Fruit fly (Drosophila melanogaster) whole organism, embryonic: ENCODE data around the gene CG10208.

ENCODE experiments used
- B-H1 ChIP-seq: fragments of 200-800 bp; sonication (Bioruptor generic); IDR thresholded peaks from 3 replicates; pipeline ENCODE4 v1.3.6; 2022; ENCODE audit warnings: missing biosample characterization, missing genetic modification characterization
- CG10274 ChIP-seq: fragments of 200-800 bp; sonication (Bioruptor generic); optimal IDR thresholded peaks from 3 replicates; lab custom pipeline; 2017; ENCODE audit warnings: missing biosample characterization, mild to moderate bottlenecking, missing genetic modification characterization
- CG10431 ChIP-seq: fragments of 200-800 bp; sonication (Bioruptor generic); optimal IDR thresholded peaks from 3 replicates; lab custom pipeline; 2018; ENCODE audit warnings: missing biosample characterization, mild to moderate bottlenecking, missing genetic modification characterization
- CG11247 ChIP-seq: fragments of 200-800 bp; sonication (Bioruptor generic); IDR thresholded peaks from 2 replicates; pipeline ENCODE4 v1.3.6; 2022; ENCODE audit warnings: missing biosample characterization, missing genetic modification characterization
- CG11398 ChIP-seq: fragments of 200-800 bp; sonication (Bioruptor generic); optimal IDR thresholded peaks from 2 replicates; lab custom pipeline; 2016; ENCODE audit warnings: missing biosample characterization, missing genetic modification characterization
- CG11456 ChIP-seq: fragments of 200-800 bp; sonication (Bioruptor generic); IDR thresholded peaks from 3 replicates; pipeline ENCODE4 v1.3.6; 2022; ENCODE audit warnings: missing biosample characterization, missing genetic modification characterization
- CG12236 ChIP-seq: fragments of 200-800 bp; sonication (Bioruptor generic); optimal IDR thresholded peaks from 2 replicates; lab custom pipeline; 2016; ENCODE audit warnings: missing biosample characterization, missing genetic modification characterization
- CG13624 ChIP-seq: fragments of 200-800 bp; sonication (Bioruptor generic); optimal IDR thresholded peaks from 2 replicates; lab custom pipeline; 2016; ENCODE audit warnings: missing biosample characterization, missing genetic modification characterization
- CG14014 ChIP-seq: fragments of 200-800 bp; sonication (Bioruptor generic); IDR thresholded peaks from 2 replicates; pipeline ENCODE4 v1.3.6; 2022; ENCODE audit warnings: missing biosample characterization, missing genetic modification characterization
- CG16779 ChIP-seq: fragments of 200-800 bp; sonication (Bioruptor generic); IDR thresholded peaks from 2 replicates; pipeline ENCODE4 v1.3.6; 2022; ENCODE audit warnings: missing biosample characterization, missing genetic modification characterization
- CG16815 ChIP-seq: fragments of 200-800 bp; sonication (Bioruptor generic); optimal IDR thresholded peaks from 3 replicates; lab custom pipeline; 2017; ENCODE audit warnings: missing biosample characterization, mild to moderate bottlenecking, missing genetic modification characterization
- CG18011 ChIP-seq: fragments of 200-800 bp; sonication (Bioruptor generic); optimal IDR thresholded peaks from 2 replicates; lab custom pipeline; 2017; ENCODE audit warnings: missing biosample characterization, missing genetic modification characterization, mild to moderate bottlenecking, moderate library complexity, missing genotype
- CG31441 ChIP-seq: fragments of 200-800 bp; sonication (Bioruptor generic); IDR thresholded peaks from 2 replicates; pipeline ENCODE4 v1.3.6; 2022; ENCODE audit warnings: missing biosample characterization, missing genetic modification characterization
- CG33557 ChIP-seq: fragments of 200-800 bp; sonication (Bioruptor generic); optimal IDR thresholded peaks from 2 replicates; lab custom pipeline; 2019; ENCODE audit warnings: missing biosample characterization, mild to moderate bottlenecking, missing genetic modification characterization, moderate library complexity
- CG4707 ChIP-seq: fragments of 200-800 bp; sonication (Bioruptor generic); optimal IDR thresholded peaks from 2 replicates; lab custom pipeline; 2018; ENCODE audit warnings: missing biosample characterization, mild to moderate bottlenecking, missing genetic modification characterization, moderate library complexity
- CG4730 ChIP-seq: fragments of 200-800 bp; sonication (Bioruptor generic); IDR thresholded peaks from 2 replicates; pipeline ENCODE4 v1.3.6; 2022; ENCODE audit warnings: missing biosample characterization, missing genetic modification characterization
- CG5180 ChIP-seq: fragments of 200-800 bp; sonication (Bioruptor generic); optimal IDR thresholded peaks from 3 replicates; lab custom pipeline; 2017; ENCODE audit warnings: missing biosample characterization, missing genetic modification characterization, mild to moderate bottlenecking, moderate library complexity, missing genetic modification reagents
- CG8388 ChIP-seq: fragments of 200-800 bp; sonication (Bioruptor generic); optimal IDR thresholded peaks from 2 replicates; lab custom pipeline; 2019; ENCODE audit warnings: missing biosample characterization, mild to moderate bottlenecking, missing genetic modification characterization, moderate library complexity
- CG8765 ChIP-seq: fragments of 200-800 bp; sonication (Bioruptor generic); IDR thresholded peaks from 2 replicates; pipeline ENCODE4 v1.3.6; 2022; ENCODE audit warnings: missing biosample characterization, missing genetic modification characterization
- Doc2 ChIP-seq: fragments of 200-800 bp; sonication (Bioruptor generic); IDR thresholded peaks from 2 replicates; pipeline ENCODE4 v1.3.6; 2022; ENCODE audit warnings: missing biosample characterization, missing genetic modification characterization
- E2f1 ChIP-seq: fragments of 200-800 bp; sonication (Bioruptor generic); IDR thresholded peaks from 2 replicates; pipeline ENCODE4 v1.3.6; 2022; ENCODE audit warnings: missing biosample characterization, missing genetic modification characterization
- Fer2 ChIP-seq: fragments of 200-800 bp; sonication (Bioruptor generic); optimal IDR thresholded peaks from 2 replicates; lab custom pipeline; 2018; ENCODE audit warnings: missing biosample characterization, mild to moderate bottlenecking, missing genetic modification characterization, moderate library complexity
- H15 ChIP-seq: fragments of 200-800 bp; sonication (Bioruptor generic); IDR thresholded peaks from 3 replicates; pipeline ENCODE4 v1.3.6; 2022; ENCODE audit warnings: missing biosample characterization, missing genetic modification characterization
- HHEX ChIP-seq: fragments of 200-800 bp; sonication (Bioruptor generic); optimal IDR thresholded peaks from 3 replicates; lab custom pipeline; 2017; ENCODE audit warnings: missing biosample characterization, mild to moderate bottlenecking, missing genetic modification characterization, missing genetic modification reagents
- Hmr ChIP-seq: fragments of 200-800 bp; sonication (Bioruptor generic); optimal IDR thresholded peaks from 3 replicates; lab custom pipeline; 2017; ENCODE audit warnings: mild to moderate bottlenecking, missing biosample characterization, missing genetic modification reagents, missing genetic modification characterization
- Lpt ChIP-seq: fragments of >200 bp; optimal IDR thresholded peaks from 2 replicates; lab custom pipeline; 2018; ENCODE audit warnings: missing biosample characterization, missing genetic modification characterization
- Med ChIP-seq: fragments of 200-800 bp; sonication (Bioruptor generic); peaks from one replicate; lab custom pipeline; 2016; ENCODE audit warnings: missing biosample characterization, missing genetic modification characterization, mild to moderate bottlenecking, inconsistent platforms, moderate library complexity
- Pdp1 ChIP-seq, 2 experiments: fragments of 200-800 bp; sonication (Bioruptor generic); optimal IDR thresholded peaks; 3 replicates each; lab custom pipeline; 2016; ENCODE audit warnings: missing biosample characterization in 2 of 2, missing genetic modification characterization in 2 of 2, mild to moderate bottlenecking in 1 of 2, moderate library complexity in 1 of 2
- Ptx1 ChIP-seq: fragments of 200-800 bp; sonication (Bioruptor generic); IDR thresholded peaks from 2 replicates; pipeline ENCODE4 v1.3.6; 2022; ENCODE audit warnings: missing biosample characterization, missing genetic modification characterization
- Ravus ChIP-seq: fragments of 200-800 bp; sonication (Bioruptor generic); IDR thresholded peaks from 2 replicates; pipeline ENCODE4 v1.3.6; 2022; ENCODE audit warnings: missing biosample characterization, missing genetic modification characterization
- Rfx ChIP-seq: fragments of 200-800 bp; sonication (Bioruptor generic); IDR thresholded peaks from 2 replicates; pipeline ENCODE4 v1.3.6; 2022; ENCODE audit warnings: missing biosample characterization, missing genetic modification characterization
- Scr ChIP-seq: fragments of 200-800 bp; sonication (Bioruptor generic); IDR thresholded peaks from 2 replicates; pipeline ENCODE4 v1.3.6; 2022; ENCODE audit warnings: missing biosample characterization, missing genetic modification characterization; ENCODE audit not compliant: partially characterized antibody
- TFAM ChIP-seq: fragments of 200-800 bp; sonication (Bioruptor generic); optimal IDR thresholded peaks from 2 replicates; lab custom pipeline; 2017; ENCODE audit warnings: missing biosample characterization, missing genetic modification characterization, inconsistent platforms
- Trl ChIP-seq, 3 experiments: fragments of >200 bp in 2 of 3; fragments of 200-800 bp in 1 of 3; sonication (Bioruptor generic) in 1 of 3; optimal IDR thresholded peaks; 2 replicates in 1 of 3; 3 replicates in 2 of 3; lab custom pipeline; 2016 to 2017; ENCODE audit warnings: missing biosample characterization in 1 of 3, missing genetic modification characterization in 1 of 3
- chm ChIP-seq: fragments of 200-800 bp; sonication (Bioruptor generic); IDR thresholded peaks from 2 replicates; pipeline ENCODE4 v1.3.6; 2022; ENCODE audit warnings: missing biosample characterization, missing genetic modification characterization
- da ChIP-seq: fragments of 200-800 bp; sonication (Bioruptor generic); optimal IDR thresholded peaks from 2 replicates; lab custom pipeline; 2016; ENCODE audit warnings: missing biosample characterization, missing genetic modification characterization
- ems ChIP-seq: fragments of 200-800 bp; sonication (Bioruptor generic); optimal IDR thresholded peaks from 3 replicates; lab custom pipeline; 2016; ENCODE audit warnings: missing biosample characterization, missing genetic modification characterization
- ind ChIP-seq: fragments of 200-800 bp; sonication (Bioruptor generic); optimal IDR thresholded peaks from 3 replicates; lab custom pipeline; 2016; ENCODE audit warnings: missing biosample characterization, missing genetic modification characterization
- lov ChIP-seq, 2 experiments: fragments of 200-800 bp in 1 of 2; fragments of >200 bp in 1 of 2; sonication (Bioruptor generic) in 1 of 2; IDR thresholded peaks in 1 of 2; optimal IDR thresholded peaks in 1 of 2; 2 replicates in 1 of 2; 3 replicates in 1 of 2; pipeline versions ENCODE4 v1.3.6 to Lab custom; 2017 to 2022; ENCODE audit warnings: missing biosample characterization in 1 of 2, missing genetic modification characterization in 1 of 2
- luna ChIP-seq: fragments of 200-800 bp; sonication (Bioruptor generic); optimal IDR thresholded peaks from 2 replicates; lab custom pipeline; 2016; ENCODE audit warnings: missing biosample characterization, missing genetic modification characterization
- nom ChIP-seq: fragments of 200-800 bp; sonication (Bioruptor generic); optimal IDR thresholded peaks from 2 replicates; lab custom pipeline; 2017; ENCODE audit warnings: missing biosample characterization, missing genetic modification characterization, mild to moderate bottlenecking, moderate library complexity, missing genetic modification reagents
- pb ChIP-seq: fragments of 200-800 bp; sonication (Bioruptor generic); optimal IDR thresholded peaks from 3 replicates; lab custom pipeline; 2016; ENCODE audit warnings: missing biosample characterization, missing genetic modification characterization
- pfk ChIP-seq: fragments of 200-800 bp; sonication (Bioruptor generic); optimal IDR thresholded peaks from 2 replicates; lab custom pipeline; 2018; ENCODE audit warnings: missing biosample characterization, mild to moderate bottlenecking, missing genetic modification characterization, moderate library complexity
- row ChIP-seq: fragments of 200-800 bp; sonication (Bioruptor generic); IDR thresholded peaks from 3 replicates; pipeline ENCODE4 v1.3.6; 2022; ENCODE audit warnings: missing biosample characterization, missing genetic modification characterization
- sc ChIP-seq, 3 experiments: fragments of >200 bp in 2 of 3; fragments of 200-800 bp in 1 of 3; sonication (Bioruptor generic) in 1 of 3; optimal IDR thresholded peaks; 2 replicates in 2 of 3; 3 replicates in 1 of 3; lab custom pipeline; 2017; ENCODE audit warnings: mild to moderate bottlenecking in 1 of 3, missing biosample characterization in 1 of 3, missing genetic modification characterization in 1 of 3, missing genetic modification reagents in 1 of 3
- schlank ChIP-seq: fragments of 200-800 bp; sonication (Bioruptor generic); optimal IDR thresholded peaks from 2 replicates; lab custom pipeline; 2018; ENCODE audit warnings: missing biosample characterization, mild to moderate bottlenecking, missing genetic modification characterization
- sens-2 ChIP-seq: fragments of 200-800 bp; sonication (Bioruptor generic); IDR thresholded peaks from 2 replicates; pipeline ENCODE4 v1.3.6; 2022; ENCODE audit warnings: missing biosample characterization, missing genetic modification characterization
- shn ChIP-seq: fragments of 200-800 bp; sonication (Bioruptor generic); optimal IDR thresholded peaks from 3 replicates; lab custom pipeline; 2016; ENCODE audit warnings: missing biosample characterization, missing genetic modification characterization
- z ChIP-seq: fragments of 200-800 bp; sonication (Bioruptor generic); IDR thresholded peaks from 3 replicates; pipeline ENCODE4 v1.3.6; 2022; ENCODE audit warnings: missing biosample characterization, missing genetic modification characterization

CG10208 gene

dm6 chr3R:23752728-23753127 is 21.2 kb downstream of the CG10208 start, which contains the start of the genes RanBP3 and Rpt5 (continued):
- TF ChIP-seq Ravus (GFP tag; lab: Robert Waterston, UW) (no peak), CG11456 (GFP tag; lab: Robert Waterston, UW) (peak; percentile 80), shn (GFP tag; lab: Kevin White, UChicago) (peak; percentile 36), CG16815 (GFP tag; lab: Kevin White, UChicago) (no peak), CG5180 (GFP tag; lab: Kevin White, UChicago) (no peak), CG10274 (no peak), HHEX (GFP tag; lab: Kevin White, UChicago) (no peak), Doc2 (GFP tag; lab: Robert Waterston, UW) (no peak), CG14014 (GFP tag; lab: Robert Waterston, UW) (0 out of 2 replicates have a peak, but pooled peaks have one; percentile 30), CG4707 (GFP tag; lab: Kevin White, UChicago) (peak; percentile 31), row (GFP tag; lab: Robert Waterston, UW) (peak; percentile 49; the same call in 2 of the 3 replicates), CG16779 (no peak), chm (peak; percentile 30; the same call in 1 of the 2 replicates), Scr (GFP tag; lab: Robert Waterston, UW) (peak; percentile 81), CG11398 (GFP tag; lab: Kevin White, UChicago) (peak; percentile 52), da (GFP tag; lab: Kevin White, UChicago) (peak; percentile 16), TFAM (no peak), CG8765 (GFP tag; lab: Robert Waterston, UW) (no peak), Trl (optimal IDR thresholded peaks at IDR 0.05; lab: Kevin White, UChicago) (no peak), Trl (GFP tag; optimal IDR thresholded peaks at IDR 0.05; lab: Kevin White, UChicago) (peak; percentile 50), CG8388 (GFP tag; lab: Kevin White, UChicago) (no peak), z (GFP tag; lab: Robert Waterston, UW) (no peak), Lpt (GFP tag; lab: Kevin White, UChicago) (no peak), Med (GFP tag; lab: Kevin White, UChicago) (peak; percentile 96), sens-2 (no peak), CG18011 (GFP tag; lab: Kevin White, UChicago) (peak; percentile 62), CG4730 (GFP tag; lab: Robert Waterston, UW) (no peak), nom (GFP tag; lab: Kevin White, UChicago) (peak; percentile 62), CG11247 (GFP tag; lab: Robert Waterston, UW) (peak; percentile 65; the same call in 1 of the 2 replicates), Pdp1 (GFP tag; optimal IDR thresholded peaks at IDR 0.05; lab: Kevin White, UChicago) (peak; percentile 45 to 68), Fer2 (tag; lab: Kevin White, UChicago) (no peak), pfk (no peak), lov (optimal IDR thresholded peaks at IDR 0.05; lab: Kevin White, UChicago) (no peak), lov (GFP tag; IDR thresholded peaks at IDR 0.05; lab: Robert Waterston, UW) (no peak), Ptx1 (0 out of 2 replicates have a peak, but pooled peaks have one; percentile 9), ems (GFP tag; lab: Kevin White, UChicago) (no peak), B-H1 (GFP tag; lab: Robert Waterston, UW) (no peak), CG31441 (GFP tag; lab: Robert Waterston, UW) (no peak), CG10431 (GFP tag; lab: Kevin White, UChicago) (no peak), CG33557 (GFP tag; lab: Kevin White, UChicago) (no peak), sc (optimal IDR thresholded peaks at IDR 0.05; lab: Kevin White, UChicago) (no peak), sc (GFP tag; optimal IDR thresholded peaks at IDR 0.05; lab: Kevin White, UChicago) (no peak), CG12236 (GFP tag; lab: Kevin White, UChicago) (no peak), CG13624 (GFP tag; lab: Kevin White, UChicago) (peak; percentile 70), Hmr (GFP tag; lab: Kevin White, UChicago) (peak; percentile 65), E2f1 (GFP tag; lab: Robert Waterston, UW) (peak; percentile 51; the same call in 1 of the 2 replicates), ind (GFP tag; lab: Kevin White, UChicago) (peak; percentile 60), H15 (GFP tag; lab: Robert Waterston, UW) (peak; percentile 6; the same call in 1 of the 3 replicates), luna (GFP tag; lab: Kevin White, UChicago) (peak; percentile 69), Rfx (GFP tag; lab: Robert Waterston, UW) (peak; percentile 83), schlank (tag; lab: Kevin White, UChicago) (no peak), pb (peak; percentile 36)
